Worm (Caenorhabditis elegans) whole organism, L4 larva: ENCODE data around the gene F35H8.4.

Experiments
- F26F4.8 ChIP-seq: fragments of 200-800 bp; sonication (Bioruptor generic); conservative IDR thresholded peaks from 2 replicates; pipeline ENCODE4 v1.3.6; 2022; ENCODE audit warnings: missing genetic modification characterization, missing compliant biosample characterization
- ama-1 ChIP-seq: fragments of 150-350 bp; optimal IDR thresholded peaks from 2 replicates; lab custom pipeline; 2014; ENCODE audit warnings: inconsistent platforms, mixed read lengths
- ceh-28 ChIP-seq: fragments of 150-350 bp; optimal IDR thresholded peaks from 2 replicates; lab custom pipeline; 2014; ENCODE audit warnings: missing biosample characterization, missing genetic modification reagents, missing genetic modification characterization
- dpl-1 ChIP-seq: fragments of 150-350 bp; optimal IDR thresholded peaks from 2 replicates; lab custom pipeline; 2014; ENCODE audit warnings: missing biosample characterization, missing genetic modification reagents, missing genetic modification characterization
- gei-8 ChIP-seq: fragments of 200-800 bp; sonication (Bioruptor generic); optimal IDR thresholded peaks from 2 replicates; lab custom pipeline; 2018; ENCODE audit warnings: mild to moderate bottlenecking, missing genetic modification characterization, missing compliant biosample characterization
- jun-1 ChIP-seq: fragments of 150-350 bp; optimal IDR thresholded peaks from 2 replicates; lab custom pipeline; 2014; ENCODE audit warnings: missing biosample characterization, missing genetic modification reagents, missing genetic modification characterization
- lir-3 ChIP-seq: sonication (generic microtip); optimal IDR thresholded peaks from 2 replicates; lab custom pipeline; 2016; ENCODE audit warnings: mild to moderate bottlenecking, missing genetic modification characterization, missing compliant biosample characterization
- mes-2 ChIP-seq: sonication (generic microtip); optimal IDR thresholded peaks from 2 replicates; lab custom pipeline; 2016; ENCODE audit warnings: missing genotype, mild to moderate bottlenecking, missing genetic modification characterization, missing compliant biosample characterization; ENCODE audit not compliant: poor library complexity, severe bottlenecking
- nhr-11 ChIP-seq: fragments of 150-350 bp; optimal IDR thresholded peaks from 2 replicates; lab custom pipeline; 2014; ENCODE audit warnings: missing biosample characterization, missing genetic modification characterization
- pha-4 ChIP-seq, 2 experiments: fragments of 150-350 bp in 1 of 2; fragments of 200-800 bp in 1 of 2; sonication (Bioruptor generic) in 1 of 2; IDR thresholded peaks in 1 of 2; optimal IDR thresholded peaks in 1 of 2; 2 replicates each; pipeline versions ENCODE4 v1.3.6 to Lab custom; 2014 to 2022; ENCODE audit warnings: missing genetic modification characterization in 2 of 2, missing genetic modification reagents in 2 of 2, missing biosample characterization in 1 of 2, missing compliant biosample characterization in 1 of 2

DNA sequence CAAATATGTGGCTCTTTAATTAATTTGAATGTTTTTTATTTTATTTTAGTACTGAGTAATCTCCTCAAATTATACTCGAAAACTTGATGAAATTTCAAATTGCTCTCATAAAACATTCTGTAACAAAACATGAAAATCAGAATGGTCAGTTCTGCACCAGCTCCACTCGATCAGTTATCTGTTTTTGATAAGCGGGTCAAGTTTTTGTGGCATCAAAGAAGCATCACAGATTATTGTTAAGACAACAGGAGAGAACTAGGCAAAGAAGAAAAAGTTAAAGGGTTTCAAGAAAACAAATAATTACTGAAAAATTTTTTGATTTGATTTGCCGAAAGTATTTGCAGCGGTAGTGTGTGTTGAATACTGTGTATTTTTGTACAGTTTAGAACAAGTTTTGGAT, 47.3 kb upstream of the F35H8.4 start:
- TF ChIP-seq nhr-11 (tag; lab: Kevin White, UChicago) (no peak), mes-2 (no peak), jun-1 (tag; lab: Kevin White, UChicago) (no peak), lir-3 (tag; lab: Kevin White, UChicago) (no peak), gei-8 (GFP tag; lab: Kevin White, UChicago) (no peak), dpl-1 (GFP tag; lab: Kevin White, UChicago) (no peak), ama-1 (lab: Kevin White, UChicago) (no peak), F26F4.8 (GFP tag; lab: Robert Waterston, UW) (no peak), ceh-28 (tag; lab: Kevin White, UChicago) (no peak), pha-4 (GFP tag; IDR thresholded peaks at IDR 0.05; lab: Robert Waterston, UW) (no peak), pha-4 (tag; optimal IDR thresholded peaks at IDR 0.05; lab: Kevin White, UChicago) (no peak)
